Worm (Caenorhabditis elegans): Measurements from ENCODE around the gene mboa-4.

- TF ChIP-seq W03F9.2 (tag; optimal IDR thresholded peaks at IDR 0.05) (no peak), him-1 (tag; optimal IDR thresholded peaks at IDR 0.05) (no peak)
Observed at ce11 chrIV:11150844-11151243, 8.9 kb downstream of the mboa-4 start, which contains the start of gene C08F8.2.

Measured in whole organism, L4/young adult.